Comparison of ENCODE assay signal across 1 worm cellular context in genomic region chrII:526375-526774, ce11.
TF ChIP-seq lines count a peak whose summit lies in the region.

lgc-34 (plus strand) TSS chrII:526574.

TF ChIP-seq in whole organism, L1 larva, 84 proteins besides CTCF, POLR2A, EP300 and RAD21 (continued from another document):
- TF ChIP-seq skn-1 (tag; optimal IDR thresholded peaks at IDR 0.05; lab: Kevin White, UChicago), result no peak
